Worm (Caenorhabditis elegans) whole organism, late embryonic: Measurements from ENCODE around the gene Y50D4A.10.

Experiments
- F13H6.1 ChIP-seq: sonication (generic microtip); optimal IDR thresholded peaks from 2 replicates; lab custom pipeline; 2016; ENCODE audit warnings: missing genetic modification characterization, missing compliant biosample characterization
- Y22D7AL.16 ChIP-seq: sonication (generic microtip); optimal IDR thresholded peaks from 2 replicates; lab custom pipeline; 2016; ENCODE audit warnings: missing genetic modification characterization, missing compliant biosample characterization
- ceh-14 ChIP-seq: sonication (generic microtip); optimal IDR thresholded peaks from 2 replicates; lab custom pipeline; 2016; ENCODE audit warnings: missing genotype, missing genetic modification characterization, missing compliant biosample characterization
- ceh-22 ChIP-seq: sonication (generic microtip); optimal IDR thresholded peaks from 2 replicates; lab custom pipeline; 2017; ENCODE audit warnings: missing biosample characterization, missing genetic modification characterization
- ceh-31 ChIP-seq: sonication (generic microtip); optimal IDR thresholded peaks from 2 replicates; lab custom pipeline; 2016; ENCODE audit warnings: missing genetic modification characterization, missing compliant biosample characterization
- ceh-34 ChIP-seq: sonication (generic microtip); optimal IDR thresholded peaks from 2 replicates; lab custom pipeline; 2016; ENCODE audit warnings: mild to moderate bottlenecking, missing genetic modification characterization, missing compliant biosample characterization
- ceh-45 ChIP-seq: fragments of 200-800 bp; sonication (Bioruptor generic); IDR thresholded peaks from 2 replicates; pipeline ENCODE4 v1.3.6; 2022; ENCODE audit warnings: missing genetic modification reagents, missing genetic modification characterization, missing compliant biosample characterization
- ceh-6 ChIP-seq: fragments of 200-800 bp; sonication (Bioruptor generic); optimal IDR thresholded peaks from 2 replicates; lab custom pipeline; 2018; ENCODE audit warnings: mild to moderate bottlenecking, missing genetic modification characterization, missing compliant biosample characterization
- dve-1 ChIP-seq: sonication (generic microtip); optimal IDR thresholded peaks from 2 replicates; lab custom pipeline; 2017; ENCODE audit warnings: antibody characterized with exemption, mild to moderate bottlenecking, missing genetic modification characterization, missing compliant biosample characterization
- elt-2 ChIP-seq: sonication (generic microtip); optimal IDR thresholded peaks from 2 replicates; lab custom pipeline; 2016; ENCODE audit warnings: missing genetic modification reagents, missing genetic modification characterization, missing compliant biosample characterization
- eyg-1 ChIP-seq: sonication (generic microtip); optimal IDR thresholded peaks from 2 replicates; lab custom pipeline; 2016; ENCODE audit warnings: missing genotype, missing genetic modification characterization, missing compliant biosample characterization
- fax-1 ChIP-seq: sonication (generic microtip); optimal IDR thresholded peaks from 2 replicates; lab custom pipeline; 2016; ENCODE audit warnings: missing genotype, missing genetic modification characterization, missing compliant biosample characterization
- fkh-10 ChIP-seq: fragments of 150-350 bp; optimal IDR thresholded peaks from 2 replicates; lab custom pipeline; 2014; ENCODE audit warnings: missing biosample characterization, missing genetic modification reagents, missing genetic modification characterization
- gmeb-2 ChIP-seq: sonication (generic microtip); optimal IDR thresholded peaks from 2 replicates; lab custom pipeline; 2016; ENCODE audit warnings: missing genetic modification characterization, inconsistent platforms, missing compliant biosample characterization
- hlh-6 ChIP-seq: sonication (generic microtip); optimal IDR thresholded peaks from 2 replicates; lab custom pipeline; 2016; ENCODE audit warnings: missing genotype, missing genetic modification characterization, missing compliant biosample characterization
- mec-3 ChIP-seq: sonication (generic microtip); optimal IDR thresholded peaks from 2 replicates; lab custom pipeline; 2016; ENCODE audit warnings: borderline replicate concordance, missing genetic modification characterization, missing compliant biosample characterization
- nhr-11 ChIP-seq: fragments of 150-350 bp; optimal IDR thresholded peaks from 2 replicates; lab custom pipeline; 2014; ENCODE audit warnings: missing biosample characterization, missing genetic modification characterization
- npax-4 ChIP-seq: sonication (generic microtip); optimal IDR thresholded peaks from 2 replicates; lab custom pipeline; 2016; ENCODE audit warnings: missing genetic modification characterization, missing compliant biosample characterization
- pha-2 ChIP-seq: sonication (generic microtip); optimal IDR thresholded peaks from 2 replicates; lab custom pipeline; 2017; ENCODE audit warnings: mild to moderate bottlenecking, missing genetic modification characterization, missing compliant biosample characterization
- pha-4 ChIP-seq: fragments of 150-350 bp; optimal IDR thresholded peaks from 2 replicates; lab custom pipeline; 2018; ENCODE audit warnings: missing biosample characterization, missing genetic modification reagents, missing genetic modification characterization
- pqm-1 ChIP-seq: sonication (generic microtip); optimal IDR thresholded peaks from 2 replicates; lab custom pipeline; 2016; ENCODE audit warnings: missing genetic modification characterization, missing compliant biosample characterization
- ref-2 ChIP-seq: sonication (generic microtip); optimal IDR thresholded peaks from 2 replicates; lab custom pipeline; 2016; ENCODE audit warnings: missing genetic modification characterization, missing compliant biosample characterization
- tbx-2 ChIP-seq: sonication (generic microtip); optimal IDR thresholded peaks from 2 replicates; lab custom pipeline; 2016; ENCODE audit warnings: missing genetic modification characterization, missing compliant biosample characterization
- tbx-7 ChIP-seq: sonication (generic microtip); optimal IDR thresholded peaks from 2 replicates; lab custom pipeline; 2016; ENCODE audit warnings: missing genotype, missing genetic modification characterization, missing compliant biosample characterization
- unc-3 ChIP-seq, 2 experiments: fragments of 200-800 bp in 1 of 2; sonication (Bioruptor generic) in 1 of 2; sonication (generic microtip) in 1 of 2; conservative IDR thresholded peaks in 1 of 2; optimal IDR thresholded peaks in 1 of 2; 2 replicates each; pipeline versions ENCODE4 v1.3.6 to Lab custom; 2016 to 2022; ENCODE audit warnings: missing compliant biosample characterization in 2 of 2, missing genetic modification characterization in 2 of 2, missing genetic modification reagents in 1 of 2
- unc-42 ChIP-seq: sonication (generic microtip); optimal IDR thresholded peaks from 2 replicates; lab custom pipeline; 2016; ENCODE audit warnings: missing genotype, missing genetic modification characterization, missing compliant biosample characterization
- unc-55 ChIP-seq: sonication (generic microtip); optimal IDR thresholded peaks from 2 replicates; lab custom pipeline; 2017; ENCODE audit warnings: missing biosample characterization, missing genetic modification reagents, missing genetic modification characterization
- zip-5 ChIP-seq: sonication (generic microtip); optimal IDR thresholded peaks from 2 replicates; lab custom pipeline; 2016; ENCODE audit warnings: missing genetic modification characterization, missing compliant biosample characterization

The Y50D4A.10 gene

ce11 chrV:1263078-1263732 lies 42.8 kb upstream of the Y50D4A.10 start:
- no peak for TF ChIP-seq pha-4

- no peak for TF ChIP-seq ceh-6 (GFP tag; lab: Kevin White, UChicago)
- TF ChIP-seq mec-3 (tag; lab: Kevin White, UChicago) = no peak
- no peak for TF ChIP-seq nhr-11
- no peak for TF ChIP-seq eyg-1 (tag; lab: Kevin White, UChicago)
These were observed 41.7 kb upstream of the Y50D4A.10 start for ce11 chrV:1262036-1262435.

- TF ChIP-seq ceh-22 (tag; lab: Kevin White, UChicago) = no peak
- TF ChIP-seq unc-42 = no peak
- no peak for TF ChIP-seq elt-2 (tag; lab: Kevin White, UChicago)
- no peak for TF ChIP-seq ceh-45 (GFP tag; lab: Robert Waterston, UW)
- TF ChIP-seq nhr-11 = no peak
- TF ChIP-seq ceh-14 (tag; lab: Kevin White, UChicago) = no peak
- no peak for TF ChIP-seq npax-4 (tag; lab: Kevin White, UChicago)
- no peak for TF ChIP-seq gmeb-2 (tag; lab: Kevin White, UChicago)
These were observed 39.7 kb upstream of the Y50D4A.10 start, which contains the start of gene C39F7.1 for ce11 chrV:1260042-1260441. TSS of gene C39F7.1 (plus strand) at chrV:1260342.

- TF ChIP-seq eyg-1 (tag; lab: Kevin White, UChicago) = no peak
- TF ChIP-seq Y22D7AL.16 = no peak
- TF ChIP-seq unc-42 = peak; percentile 97
- TF ChIP-seq hlh-6 (tag; lab: Kevin White, UChicago) = no peak
- TF ChIP-seq unc-3 (GFP tag; conservative IDR thresholded peaks at IDR 0.05; lab: Robert Waterston, UW) = no peak
- no peak for TF ChIP-seq unc-3 (tag; optimal IDR thresholded peaks at IDR 0.05; lab: Kevin White, UChicago)
These were observed 32.4 kb upstream of the Y50D4A.10 start for ce11 chrV:1252794-1253193.

ce11 chrV:1244021-1244708 lies 23.8 kb upstream of the Y50D4A.10 start:
- peak; percentile 53 for TF ChIP-seq ceh-34 (tag; lab: Kevin White, UChicago)
- TF ChIP-seq unc-42 = peak; percentile 87
- TF ChIP-seq elt-2 (tag; lab: Kevin White, UChicago) = peak; percentile 67
- TF ChIP-seq fkh-10 (GFP tag; lab: Kevin White, UChicago) = no peak
- TF ChIP-seq ref-2 (tag; lab: Kevin White, UChicago) = peak; percentile 81
- no peak for TF ChIP-seq tbx-2 (tag; lab: Kevin White, UChicago)
- no peak for TF ChIP-seq ceh-31 (tag; lab: Kevin White, UChicago)

ce11 chrV:1243011-1243410 lies 22.6 kb upstream of the Y50D4A.10 start:
- TF ChIP-seq ceh-34 (tag; lab: Kevin White, UChicago) = no peak
- TF ChIP-seq ceh-6 (GFP tag; lab: Kevin White, UChicago) = no peak
- TF ChIP-seq gmeb-2 (tag; lab: Kevin White, UChicago) = no peak
- no peak for TF ChIP-seq pha-4
- TF ChIP-seq pqm-1 (tag; lab: Kevin White, UChicago) = no peak
- peak; percentile 8 for TF ChIP-seq unc-55 (GFP tag; lab: Kevin White, UChicago)
- no peak for TF ChIP-seq zip-5 (tag; lab: Kevin White, UChicago)
- TF ChIP-seq eyg-1 (tag; lab: Kevin White, UChicago) = no peak
- TF ChIP-seq, all 69 proteins: peak for 1

- TF ChIP-seq fax-1 (tag; lab: Kevin White, UChicago) = no peak
- TF ChIP-seq F13H6.1 (tag; lab: Kevin White, UChicago) = no peak
- no peak for TF ChIP-seq pha-2 (tag; lab: Kevin White, UChicago)
- peak; percentile 85 for TF ChIP-seq dve-1 (tag; lab: Kevin White, UChicago)
- no peak for TF ChIP-seq tbx-7 (tag; lab: Kevin White, UChicago)
These were observed 22.1 kb upstream of the Y50D4A.10 start for ce11 chrV:1242432-1242831.
